Worm (Caenorhabditis elegans): ENCODE results near the gene lec-3.
"Not testable (repeated sequence)": the region's sequence is repeated elsewhere in the genome, so short reads cannot be mapped to it uniquely, and the experiment has no call there.

The lec-3 gene

DNA sequence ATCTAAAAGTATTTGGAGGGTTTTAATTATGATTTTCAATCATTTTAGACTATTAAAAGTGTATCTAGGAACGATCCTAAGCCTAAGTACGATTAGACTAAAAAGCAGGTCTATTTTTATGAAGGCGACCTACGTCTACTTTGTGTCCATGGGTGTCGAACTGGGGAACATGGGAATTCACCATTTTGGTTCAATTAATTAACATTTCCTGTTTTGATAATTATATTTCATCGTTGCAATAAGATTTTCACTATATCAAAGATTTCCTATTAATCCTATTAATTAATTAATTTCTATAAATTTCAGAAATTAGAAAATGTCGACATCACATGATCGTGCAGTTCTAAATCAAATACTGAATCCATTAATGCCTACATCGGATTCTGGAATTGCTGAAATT is 39.0 kb downstream of the lec-3 start, which contains the start of gene ttc-36:
Gene ttc-36 (plus strand): TSS at position 301 of the 400 bp plus-strand sequence.
- TF ChIP-seq ces-1 (GFP tag; optimal IDR thresholded peaks at IDR 0.05) (no peak), zip-2 (tag; optimal IDR thresholded peaks at IDR 0.05) (no peak)

DNA sequence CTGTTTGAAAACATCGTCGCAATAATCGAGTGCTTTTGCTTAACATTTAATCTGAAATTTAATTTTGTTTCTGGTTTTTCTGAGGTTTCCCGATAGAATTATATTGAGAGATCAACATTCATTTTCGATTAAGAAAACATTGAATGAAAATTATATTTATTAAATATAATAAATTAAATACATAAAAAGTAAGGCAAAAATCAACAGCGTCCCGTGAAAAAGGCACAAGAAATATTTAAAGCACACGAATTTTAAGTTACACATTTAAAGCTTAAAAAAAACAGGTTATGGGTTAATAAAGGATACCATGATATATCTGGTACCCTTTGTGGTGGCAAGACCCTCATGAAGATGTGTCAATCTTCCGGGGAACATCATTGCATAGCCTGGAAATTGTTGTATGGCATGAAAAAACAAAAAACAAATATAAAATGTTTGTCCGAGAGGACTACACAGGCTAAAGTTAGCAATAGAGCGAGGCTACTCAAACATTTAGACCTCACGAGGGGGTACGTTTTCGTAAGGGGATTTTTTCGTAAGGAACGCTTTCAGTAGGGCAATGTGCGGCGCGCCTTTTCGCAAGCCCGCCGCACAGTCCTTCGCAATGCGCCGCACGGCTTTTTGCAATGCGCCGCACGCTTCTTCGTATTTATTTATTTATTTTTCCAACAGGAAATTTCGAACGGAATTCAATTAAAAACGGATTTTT is 42.4 kb downstream of the lec-3 start, which contains the start of gene mtcu-2:
Gene mtcu-2 (minus strand): TSS at position 51 of the 709 bp plus-strand sequence.
- peak; percentile 98 for TF ChIP-seq D1046.2 (GFP tag; IDR thresholded peaks at IDR 0.05)
- peak; percentile 68 for TF ChIP-seq hlh-30 (tag; optimal IDR thresholded peaks at IDR 0.05; ENCODE audit: insufficient read depth)
- not testable (repeated sequence) for TF ChIP-seq daf-16 (GFP tag; optimal IDR thresholded peaks at IDR 0.05); pha-4 (tag; optimal IDR thresholded peaks at IDR 0.05)
- TF ChIP-seq daf-16 (tag; optimal IDR thresholded peaks at IDR 0.05), result peak; percentile 40
- TF ChIP-seq set-16 (GFP tag; IDR thresholded peaks at IDR 0.05), result peak; percentile 85
- peak; percentile 98 for TF ChIP-seq nhr-42 (GFP tag; IDR thresholded peaks at IDR 0.05)
- peak; percentile 55 for TF ChIP-seq spr-1 (tag; optimal IDR thresholded peaks at IDR 0.05)
- peak; percentile 99 for TF ChIP-seq ceh-20 (GFP tag; IDR thresholded peaks at IDR 0.05)
- peak; percentile 69 for TF ChIP-seq nhr-6 (tag; optimal IDR thresholded peaks at IDR 0.05)
- peak; percentile 100 for TF ChIP-seq lin-38 (GFP tag; IDR thresholded peaks at IDR 0.05)
- peak; percentile 45 for TF ChIP-seq nhr-77 (tag; optimal IDR thresholded peaks at IDR 0.05)
- peak; percentile 57 for TF ChIP-seq nhr-48 (tag; optimal IDR thresholded peaks at IDR 0.05)
- TF ChIP-seq lin-15B (tag; optimal IDR thresholded peaks at IDR 0.05), result peak; percentile 57
- TF ChIP-seq T26A8.4 (GFP tag; IDR thresholded peaks at IDR 0.05), result peak; percentile 99
- peak; percentile 99 for TF ChIP-seq egl-43 (GFP tag; IDR thresholded peaks at IDR 0.05)
- TF ChIP-seq F37D6.2 (tag; optimal IDR thresholded peaks at IDR 0.05), result peak; percentile 56
- TF ChIP-seq dpl-1 (GFP tag; optimal IDR thresholded peaks at IDR 0.05), result peak; percentile 67
- TF ChIP-seq saeg-2 (GFP tag; IDR thresholded peaks at IDR 0.05), result peak; percentile 97
- TF ChIP-seq tra-1 (GFP tag; IDR thresholded peaks at IDR 0.05), result peak; percentile 99
- TF ChIP-seq zfp-3 (GFP tag; conservative IDR thresholded peaks at IDR 0.05), result peak; percentile 95
- peak; percentile 92; the same call in 1 of the 2 replicates for TF ChIP-seq daf-8 (GFP tag; IDR thresholded peaks at IDR 0.05)
- TF ChIP-seq mes-2 (tag; optimal IDR thresholded peaks at IDR 0.05; ENCODE audit: poor library complexity, severe bottlenecking), result peak; percentile 94
- TF ChIP-seq daf-19 (GFP tag; conservative IDR thresholded peaks at IDR 0.05), result peak; percentile 98
- TF ChIP-seq php-3 (GFP tag; IDR thresholded peaks at IDR 0.05), result peak; percentile 94
- TF ChIP-seq rbr-2 (tag; optimal IDR thresholded peaks at IDR 0.05), result peak; percentile 81
- TF ChIP-seq nhr-11 (tag; optimal IDR thresholded peaks at IDR 0.05), result peak; percentile 80
- peak; percentile 100 for TF ChIP-seq vab-7 (GFP tag; IDR thresholded peaks at IDR 0.05)
- peak; percentile 94 for TF ChIP-seq tag-97 (GFP tag; IDR thresholded peaks at IDR 0.05)
- peak; percentile 95 for TF ChIP-seq snpc-1.2 (GFP tag; IDR thresholded peaks at IDR 0.05)
- peak; percentile 81 for TF ChIP-seq lin-13 (GFP tag; optimal IDR thresholded peaks at IDR 0.05)
- peak; percentile 96 for TF ChIP-seq lin-1 (GFP tag; IDR thresholded peaks at IDR 0.05)
- TF ChIP-seq unc-130 (GFP tag; optimal IDR thresholded peaks at IDR 0.05), result peak; percentile 83
- TF ChIP-seq duxl-1 (tag; optimal IDR thresholded peaks at IDR 0.05; ENCODE audit: poor library complexity), result peak; percentile 40
- peak; percentile 98 for TF ChIP-seq dmd-6 (GFP tag; IDR thresholded peaks at IDR 0.05)
- peak; percentile 84 for TF ChIP-seq T20F7.1 (GFP tag; optimal IDR thresholded peaks at IDR 0.05)
- 0 out of 2 replicates have a peak, but pooled peaks have one; percentile 31 for TF ChIP-seq F26F4.8 (GFP tag; conservative IDR thresholded peaks at IDR 0.05)
- peak; percentile 82; the same call in 1 of the 2 replicates for TF ChIP-seq mxl-2 (GFP tag; conservative IDR thresholded peaks at IDR 0.05)
- peak; percentile 96 for TF ChIP-seq mdt-29 (GFP tag; IDR thresholded peaks at IDR 0.05)
- TF ChIP-seq ceh-44 (GFP tag; IDR thresholded peaks at IDR 0.05), result peak; percentile 98
- peak; percentile 66; the same call in 1 of the 2 replicates for TF ChIP-seq Y105C5A.15 (GFP tag; IDR thresholded peaks at IDR 0.05)
- TF ChIP-seq dmd-8 (GFP tag; IDR thresholded peaks at IDR 0.05), result peak; percentile 82
- TF ChIP-seq ZK337.2 (GFP tag; IDR thresholded peaks at IDR 0.05), result peak; percentile 97
- peak; percentile 98 for TF ChIP-seq ctbp-1 (GFP tag; IDR thresholded peaks at IDR 0.05)
- TF ChIP-seq pha-4 (GFP tag; IDR thresholded peaks at IDR 0.05), result peak; percentile 98
- TF ChIP-seq dmd-9 (GFP tag; IDR thresholded peaks at IDR 0.05), result peak; percentile 99
